Worm (Caenorhabditis elegans) whole organism, L3 larva: ENCODE results near the gene mip-1.
A peak's percentile ranks its signal among the peaks of the same experiment; 100 is the strongest.

ENCODE experiments used
- R02D3.7 ChIP-seq: fragments of 150-350 bp; optimal IDR thresholded peaks from 2 replicates; lab custom pipeline; 2014; ENCODE audit warnings: missing biosample characterization, missing genetic modification characterization
- ceh-28 ChIP-seq: fragments of 150-350 bp; optimal IDR thresholded peaks from 2 replicates; lab custom pipeline; 2014; ENCODE audit warnings: missing biosample characterization, missing genetic modification reagents, missing genetic modification characterization
- ceh-82 ChIP-seq: fragments of 150-350 bp; optimal IDR thresholded peaks from 2 replicates; lab custom pipeline; 2014; ENCODE audit warnings: missing biosample characterization, missing genetic modification characterization
- ceh-9 ChIP-seq: sonication (generic microtip); optimal IDR thresholded peaks from 2 replicates; lab custom pipeline; 2018; ENCODE audit warnings: missing biosample characterization, missing genetic modification characterization
- daf-12 ChIP-seq: fragments of 150-350 bp; optimal IDR thresholded peaks from 2 replicates; lab custom pipeline; 2014; ENCODE audit warnings: missing biosample characterization, missing genetic modification reagents, missing genetic modification characterization
- egl-27 ChIP-seq: sonication (generic microtip); optimal IDR thresholded peaks from 4 replicates; lab custom pipeline; 2017; ENCODE audit warnings: missing biosample characterization, missing genetic modification reagents, missing genetic modification characterization
- elt-1 ChIP-seq: fragments of 150-350 bp; optimal IDR thresholded peaks from 2 replicates; lab custom pipeline; 2014; ENCODE audit warnings: missing biosample characterization, missing genetic modification characterization
- elt-2 ChIP-seq: sonication (generic microtip); optimal IDR thresholded peaks from 2 replicates; lab custom pipeline; 2016; ENCODE audit warnings: missing genetic modification reagents, mild to moderate bottlenecking, missing genetic modification characterization, missing compliant biosample characterization
- elt-3 ChIP-seq, 3 experiments: fragments of 150-350 bp in 1 of 3; sonication (generic microtip) in 2 of 3; optimal IDR thresholded peaks; 2 replicates in 2 of 3; 4 replicates in 1 of 3; lab custom pipeline; 2014 to 2017; ENCODE audit warnings: missing biosample characterization in 3 of 3, missing genetic modification characterization in 3 of 3
- eor-1 ChIP-seq, 2 experiments: fragments of 150-350 bp; optimal IDR thresholded peaks; 2 replicates each; lab custom pipeline; 2014 to 2018; ENCODE audit warnings: missing biosample characterization in 2 of 2, missing genetic modification characterization in 2 of 2
- fkh-10 ChIP-seq: sonication (generic microtip); optimal IDR thresholded peaks from 2 replicates; lab custom pipeline; 2017; ENCODE audit warnings: missing biosample characterization, missing genetic modification reagents, missing genetic modification characterization
- fkh-2 ChIP-seq: fragments of 150-350 bp; optimal IDR thresholded peaks from 2 replicates; lab custom pipeline; 2014; ENCODE audit warnings: missing biosample characterization, missing genetic modification reagents, missing genetic modification characterization
- fos-1 ChIP-seq: fragments of 150-350 bp; optimal IDR thresholded peaks from 2 replicates; lab custom pipeline; 2014; ENCODE audit warnings: missing biosample characterization, missing genetic modification characterization
- hmg-11 ChIP-seq: sonication (generic microtip); optimal IDR thresholded peaks from 2 replicates; lab custom pipeline; 2016; ENCODE audit warnings: missing genetic modification characterization, missing compliant biosample characterization
- jun-1 ChIP-seq: fragments of 150-350 bp; optimal IDR thresholded peaks from 2 replicates; lab custom pipeline; 2014; ENCODE audit warnings: missing biosample characterization, missing genetic modification reagents, missing genetic modification characterization
- lin-15B ChIP-seq: fragments of 150-350 bp; optimal IDR thresholded peaks from 2 replicates; lab custom pipeline; 2014; ENCODE audit warnings: missing biosample characterization, missing genetic modification characterization
- lin-39 ChIP-seq: fragments of 150-350 bp; optimal IDR thresholded peaks from 2 replicates; lab custom pipeline; 2018; ENCODE audit warnings: missing biosample characterization, missing genetic modification reagents, missing genetic modification characterization
- lsy-12 ChIP-seq: sonication (generic microtip); optimal IDR thresholded peaks from 2 replicates; lab custom pipeline; 2016; ENCODE audit warnings: mild to moderate bottlenecking, missing genetic modification characterization, missing compliant biosample characterization
- mdl-1 ChIP-seq: fragments of 150-350 bp; optimal IDR thresholded peaks from 2 replicates; lab custom pipeline; 2014; ENCODE audit warnings: missing biosample characterization, missing genetic modification characterization
- nfya-1 ChIP-seq: sonication (generic microtip); optimal IDR thresholded peaks from 2 replicates; lab custom pipeline; 2017; ENCODE audit warnings: missing genetic modification characterization, mild to moderate bottlenecking, missing compliant biosample characterization, antibody characterized with exemption, moderate library complexity; ENCODE audit not compliant: insufficient read depth
- nhr-23 ChIP-seq: fragments of 150-350 bp; optimal IDR thresholded peaks from 2 replicates; lab custom pipeline; 2014; ENCODE audit warnings: missing biosample characterization, missing genetic modification reagents, missing genetic modification characterization
- nhr-237 ChIP-seq: fragments of 150-350 bp; optimal IDR thresholded peaks from 2 replicates; lab custom pipeline; 2014; ENCODE audit warnings: missing biosample characterization, missing genetic modification characterization
- nhr-76 ChIP-seq: fragments of 150-350 bp; sonication (generic microtip); optimal IDR thresholded peaks from 5 replicates; lab custom pipeline; 2014; ENCODE audit warnings: missing biosample characterization, missing genetic modification characterization
- nhr-77 ChIP-seq: fragments of 150-350 bp; optimal IDR thresholded peaks from 2 replicates; lab custom pipeline; 2014; ENCODE audit warnings: missing biosample characterization, missing genetic modification characterization
- pqm-1 ChIP-seq: fragments of 150-350 bp; optimal IDR thresholded peaks from 2 replicates; lab custom pipeline; 2017; ENCODE audit warnings: missing biosample characterization, missing genetic modification characterization, inconsistent platforms
- skn-1 ChIP-seq: fragments of 150-350 bp; optimal IDR thresholded peaks from 2 replicates; lab custom pipeline; 2014; ENCODE audit warnings: missing biosample characterization, missing genetic modification characterization
- snpc-4 ChIP-seq: fragments of 150-350 bp; optimal IDR thresholded peaks from 2 replicates; lab custom pipeline; 2014; ENCODE audit warnings: missing biosample characterization, missing genetic modification characterization
- tbx-2 ChIP-seq: sonication (generic microtip); optimal IDR thresholded peaks from 2 replicates; lab custom pipeline; 2016; ENCODE audit warnings: mild to moderate bottlenecking, missing genetic modification characterization, missing compliant biosample characterization
- unc-39 ChIP-seq: sonication (generic microtip); optimal IDR thresholded peaks from 4 replicates; lab custom pipeline; 2017; ENCODE audit warnings: missing biosample characterization, missing genetic modification characterization
- zag-1 ChIP-seq: fragments of 150-350 bp; optimal IDR thresholded peaks from 2 replicates; lab custom pipeline; 2014; ENCODE audit warnings: missing biosample characterization, missing genetic modification characterization
- ztf-11 ChIP-seq: fragments of 150-350 bp; optimal IDR thresholded peaks from 2 replicates; lab custom pipeline; 2014; ENCODE audit warnings: missing biosample characterization, missing genetic modification characterization
- ztf-4 ChIP-seq: fragments of 150-350 bp; optimal IDR thresholded peaks from 2 replicates; lab custom pipeline; 2014; ENCODE audit warnings: missing biosample characterization, missing genetic modification characterization

The mip-1 gene

DNA sequence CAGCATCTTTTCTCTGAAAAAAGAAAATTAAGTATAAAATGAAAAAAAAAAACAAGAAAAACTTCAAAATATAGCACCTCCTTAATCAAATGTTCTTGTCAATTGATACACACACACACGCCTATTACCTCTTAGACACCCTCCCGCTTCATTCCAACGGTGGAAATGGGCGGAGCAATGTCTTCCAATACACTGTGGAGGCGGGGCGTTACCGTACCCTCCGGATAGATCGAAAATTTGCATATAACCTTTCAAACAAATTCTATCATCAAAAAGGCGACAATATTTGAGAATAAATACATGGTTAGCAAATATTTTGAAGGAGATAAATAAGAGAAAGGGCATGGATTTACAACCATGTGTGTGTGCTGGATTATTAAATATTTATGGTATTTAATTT, 15.2 kb downstream of the mip-1 start:
- TF ChIP-seq nfya-1 (tag; lab: Kevin White, UChicago) = peak; percentile 98
- TF ChIP-seq nhr-76 = no peak

DNA sequence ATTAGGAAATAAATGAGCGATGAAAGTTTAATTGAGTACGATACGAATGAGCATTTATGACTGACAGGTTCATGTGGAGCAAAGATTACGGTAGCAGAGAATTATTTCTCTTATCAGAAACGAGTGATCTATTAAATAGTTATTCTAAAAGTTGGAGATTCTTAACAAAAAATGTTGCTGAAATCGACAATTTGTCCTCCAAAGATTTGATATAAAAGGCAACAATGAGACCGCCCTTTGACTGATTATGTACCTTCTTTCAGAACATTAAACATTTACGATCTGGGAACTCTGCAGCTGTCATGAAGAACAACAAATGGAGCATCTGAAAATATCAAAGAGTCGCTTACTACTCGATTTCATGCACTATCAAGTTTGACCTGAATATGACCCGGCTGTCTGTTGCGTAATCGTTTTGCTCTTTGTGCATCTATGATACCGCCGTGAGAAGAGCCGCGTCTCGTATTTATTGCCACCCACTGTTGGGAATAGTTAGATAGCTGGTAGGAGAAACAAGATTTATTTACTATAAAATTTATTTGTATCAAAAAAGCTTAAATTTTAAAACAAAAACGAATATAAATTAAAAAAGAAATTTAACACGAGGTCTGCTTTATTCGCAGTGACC, 16.8 kb downstream of the mip-1 start, which contains the start of gene pal-1:
TSS of gene pal-1 (minus strand) at position 51 of the 628 bp plus-strand sequence.
- TF ChIP-seq nhr-77 (no peak), zag-1 (no peak), eor-1 (tag; optimal IDR thresholded peaks at IDR 0.05; lab: Kevin White, UChicago) (no peak), mdl-1 (tag; lab: Kevin White, UChicago) (no peak), nfya-1 (tag; lab: Kevin White, UChicago) (no peak), snpc-4 (tag; lab: Kevin White, UChicago) (no peak), elt-2 (tag; lab: Kevin White, UChicago) (no peak)

DNA sequence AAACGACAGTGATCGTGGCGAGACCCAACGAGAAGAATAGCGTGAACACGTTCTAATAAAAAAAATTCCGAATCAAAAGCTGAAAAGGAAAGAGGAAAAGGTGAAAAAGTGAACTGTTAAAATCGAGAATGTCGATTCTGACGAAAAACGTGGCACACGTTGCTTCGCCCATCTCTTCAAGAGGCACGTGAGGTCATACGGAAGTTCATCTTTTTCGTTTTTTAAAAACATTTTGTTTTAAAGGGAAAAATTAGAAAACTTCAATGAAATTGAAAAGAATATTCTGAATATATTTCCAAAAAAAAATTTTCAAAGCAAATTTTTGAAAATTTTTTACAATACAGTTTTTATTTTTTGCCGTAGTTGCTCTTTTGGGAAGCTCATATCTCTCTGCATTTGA, 18.3 kb downstream of the mip-1 start, which contains the start of gene C38D4.7:
TSS of gene C38D4.7 (minus strand) at position 101 of the 400 bp plus-strand sequence.
- TF ChIP-seq R02D3.7 (no peak), jun-1 (tag; lab: Kevin White, UChicago) (no peak), nhr-23 (tag; lab: Kevin White, UChicago) (no peak), unc-39 (tag; lab: Kevin White, UChicago) (no peak), fkh-2 (tag; lab: Kevin White, UChicago) (no peak), elt-1 (tag; lab: Kevin White, UChicago) (no peak), ceh-28 (tag; lab: Kevin White, UChicago) (no peak), tbx-2 (tag; lab: Kevin White, UChicago) (no peak), daf-12 (tag; lab: Kevin White, UChicago) (no peak), nhr-76 (no peak), lsy-12 (tag; lab: Kevin White, UChicago) (no peak), egl-27 (no peak), zag-1 (no peak), ztf-4 (no peak)
- TF ChIP-seq, all 47 proteins: peak for 0

- TF ChIP-seq nhr-237 (tag; lab: Kevin White, UChicago) = no peak
- no peak for TF ChIP-seq fkh-10 (GFP tag; lab: Kevin White, UChicago)
- TF ChIP-seq ztf-11 (tag; lab: Kevin White, UChicago) = no peak
- TF ChIP-seq lsy-12 (tag; lab: Kevin White, UChicago) = no peak
- TF ChIP-seq fkh-2 (tag; lab: Kevin White, UChicago) = no peak
- TF ChIP-seq fos-1 (tag; lab: Kevin White, UChicago) = no peak
- no peak for TF ChIP-seq nhr-76
- no peak for TF ChIP-seq elt-1 (tag; lab: Kevin White, UChicago)
- no peak for TF ChIP-seq hmg-11 (tag; lab: Kevin White, UChicago)
- no peak for TF ChIP-seq lin-39 (tag; lab: Kevin White, UChicago)
- TF ChIP-seq lin-15B (tag; lab: Kevin White, UChicago) = no peak
- TF ChIP-seq skn-1 (tag; lab: Kevin White, UChicago) = no peak
- TF ChIP-seq elt-3 (tag; optimal IDR thresholded peaks at IDR 0.05; lab: Kevin White, UChicago) = no peak
- no peak for TF ChIP-seq ceh-82 (tag; lab: Kevin White, UChicago)
- no peak for TF ChIP-seq eor-1 (tag; optimal IDR thresholded peaks at IDR 0.05; lab: Kevin White, UChicago)
- no peak for TF ChIP-seq ceh-28 (tag; lab: Kevin White, UChicago)
- TF ChIP-seq ceh-9 = no peak
- no peak for TF ChIP-seq zag-1
- TF ChIP-seq nhr-23 (tag; lab: Kevin White, UChicago) = no peak
- TF ChIP-seq nhr-77 = no peak
Observed at ce11 chrIII:4814730-4815129, 21.8 kb downstream of the mip-1 start, which contains the start of gene arl-6. TSS of gene arl-6 (minus strand) at chrIII:4814830.

DNA sequence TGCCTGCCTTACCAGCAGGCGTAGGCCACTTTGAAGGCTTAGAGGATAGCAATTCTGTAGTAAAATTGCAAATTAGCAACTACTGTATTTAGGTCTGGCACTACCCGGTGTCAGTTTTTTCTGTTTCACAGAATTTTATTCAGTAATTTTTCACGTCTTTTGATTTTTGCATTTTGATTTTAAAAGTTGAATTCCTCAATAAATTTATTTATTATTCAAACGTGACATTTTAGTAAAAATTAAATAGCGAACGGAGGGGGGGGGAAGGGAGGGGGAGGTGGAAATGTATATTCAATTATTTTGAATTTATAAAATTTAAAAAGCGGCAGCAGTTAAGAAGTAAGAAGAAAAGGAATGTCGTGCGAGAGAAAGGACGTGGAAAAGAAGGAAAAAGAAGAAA, 24.4 kb downstream of the mip-1 start, which contains the start of gene F26A1.4:
TSS of gene F26A1.4 (plus strand) at position 301 of the 400 bp plus-strand sequence.
- no peak for TF ChIP-seq snpc-4 (tag; lab: Kevin White, UChicago)
- TF ChIP-seq nhr-77 = no peak
- no peak for TF ChIP-seq nhr-237 (tag; lab: Kevin White, UChicago)
- no peak for TF ChIP-seq fos-1 (tag; lab: Kevin White, UChicago)
- no peak for TF ChIP-seq elt-1 (tag; lab: Kevin White, UChicago)
- TF ChIP-seq fkh-2 (tag; lab: Kevin White, UChicago) = no peak
- TF ChIP-seq nhr-23 (tag; lab: Kevin White, UChicago) = no peak
- TF ChIP-seq zag-1 = no peak
- no peak for TF ChIP-seq ztf-11 (tag; lab: Kevin White, UChicago)
- no peak for TF ChIP-seq lsy-12 (tag; lab: Kevin White, UChicago)
- TF ChIP-seq pqm-1 (tag; lab: Kevin White, UChicago) = no peak
